Worm (Caenorhabditis elegans): ENCODE results near the gene H01M10.1.

DNA sequence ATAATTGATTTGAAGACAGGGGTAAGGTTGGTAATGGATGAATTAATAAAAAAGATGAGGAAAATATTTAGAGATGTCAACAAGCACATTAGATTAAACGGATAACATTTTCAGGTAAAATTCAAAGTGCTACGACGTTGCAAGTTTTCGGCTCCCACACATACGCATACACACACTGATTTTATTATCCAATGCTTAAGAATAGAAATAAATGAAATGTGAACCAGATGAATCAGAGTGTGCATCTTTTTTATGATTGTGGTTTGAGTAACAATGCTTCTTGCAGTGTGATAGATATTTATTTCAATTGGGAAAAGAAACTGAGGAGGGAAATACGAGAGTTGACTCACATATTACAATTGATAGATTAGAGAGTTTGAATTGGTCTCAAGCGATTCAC, 41.7 kb downstream of the H01M10.1 start:
- TF ChIP-seq ztf-23 (GFP tag; IDR thresholded peaks at IDR 0.05): no peak
- no peak for TF ChIP-seq flt-1 (GFP tag; IDR thresholded peaks at IDR 0.05)
